Fruit fly (Drosophila melanogaster) whole organism, prepupa: ENCODE data around the gene CG33003.

ENCODE experiments used
- CG10631 ChIP-seq: fragments of 200-800 bp; sonication (Bioruptor generic); optimal IDR thresholded peaks from 2 replicates; lab custom pipeline; 2016; ENCODE audit warnings: missing biosample characterization, missing genetic modification characterization
- CG6276 ChIP-seq: fragments of 200-800 bp; sonication (Bioruptor generic); optimal IDR thresholded peaks from 2 replicates; lab custom pipeline; 2017; ENCODE audit warnings: missing biosample characterization, mild to moderate bottlenecking, missing genetic modification characterization
- Hr38 ChIP-seq: sonication (Bioruptor generic); optimal IDR thresholded peaks from 2 replicates; lab custom pipeline; 2016; ENCODE audit warnings: missing biosample characterization, missing genetic modification characterization
- fkh ChIP-seq: fragments of 200-800 bp; sonication (Bioruptor generic); optimal IDR thresholded peaks from 3 replicates; lab custom pipeline; 2017; ENCODE audit warnings: missing biosample characterization, mild to moderate bottlenecking, missing genetic modification characterization, moderate library complexity
- salr ChIP-seq, 2 experiments: fragments of 200-800 bp; sonication (Bioruptor generic); optimal IDR thresholded peaks; 3 replicates each; lab custom pipeline; 2016 to 2018; ENCODE audit warnings: missing biosample characterization in 2 of 2, missing genetic modification characterization in 2 of 2, mild to moderate bottlenecking in 1 of 2

DNA sequence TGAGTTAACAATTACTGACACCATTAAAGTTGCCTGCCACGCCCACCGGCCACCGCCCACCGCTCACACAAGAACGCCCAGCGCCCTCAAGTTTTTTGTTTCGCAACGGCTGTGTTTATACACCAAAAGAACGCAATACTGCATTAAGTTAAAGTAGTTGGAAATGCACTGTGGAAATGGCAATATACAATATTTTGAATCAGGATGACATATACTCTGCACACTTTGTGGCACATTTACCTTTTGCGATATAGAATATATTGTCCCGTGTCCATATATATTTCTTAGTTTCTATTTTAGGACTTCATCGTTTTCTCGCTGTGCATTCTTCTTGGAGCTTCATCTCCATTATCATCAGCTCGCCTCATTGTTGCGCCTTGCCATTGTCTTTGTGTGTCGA lies 15.3 kb downstream of the CG33003 start:
- TF ChIP-seq CG6276 (GFP tag; lab: Kevin White, UChicago) (peak; percentile 17), Hr38 (GFP tag; lab: Kevin White, UChicago) (no peak), fkh (GFP tag; lab: Kevin White, UChicago) (no peak), CG10631 (GFP tag; lab: Kevin White, UChicago) (peak; percentile 43), salr (GFP tag; optimal IDR thresholded peaks at IDR 0.05; lab: Kevin White, UChicago) (peak in 1 of 2 experiments; percentile 5)
